Worm (Caenorhabditis elegans) whole organism, L1 larva: ENCODE measurements around the gene ghi-1.

ENCODE experiments used
- Y116A8C.19 ChIP-seq: sonication (generic microtip); optimal IDR thresholded peaks from 2 replicates; lab custom pipeline; 2016; ENCODE audit warnings: missing compliant biosample characterization, missing genetic modification characterization, borderline replicate concordance
- aha-1 ChIP-seq: fragments of 150-350 bp; optimal IDR thresholded peaks from 2 replicates; lab custom pipeline; 2014; ENCODE audit warnings: missing biosample characterization, missing genetic modification characterization
- aly-2 ChIP-seq: fragments of 150-350 bp; optimal IDR thresholded peaks from 2 replicates; lab custom pipeline; 2014; ENCODE audit warnings: missing biosample characterization, missing genetic modification characterization
- ama-1 ChIP-seq: fragments of 150-350 bp; optimal IDR thresholded peaks from 2 replicates; lab custom pipeline; 2014
- blmp-1 ChIP-seq: fragments of 150-350 bp; optimal IDR thresholded peaks from 2 replicates; lab custom pipeline; 2014; ENCODE audit warnings: missing biosample characterization, missing genetic modification characterization
- ceh-88 ChIP-seq: fragments of 200-800 bp; sonication (Bioruptor generic); IDR thresholded peaks from 2 replicates; pipeline ENCODE4 v1.3.6; 2022; ENCODE audit warnings: missing genetic modification characterization, missing compliant biosample characterization
- ceh-90 ChIP-seq: sonication (generic microtip); optimal IDR thresholded peaks from 2 replicates; lab custom pipeline; 2016; ENCODE audit warnings: missing genetic modification characterization, missing compliant biosample characterization
- ces-1 ChIP-seq: fragments of 150-350 bp; optimal IDR thresholded peaks from 2 replicates; lab custom pipeline; 2014; ENCODE audit warnings: missing biosample characterization, missing genetic modification reagents, missing genetic modification characterization
- dsc-1 ChIP-seq: sonication (generic microtip); optimal IDR thresholded peaks from 2 replicates; lab custom pipeline; 2016; ENCODE audit warnings: mild to moderate bottlenecking, missing genetic modification characterization, missing compliant biosample characterization
- efl-1 ChIP-seq, 4 experiments: fragments of 150-350 bp; optimal IDR thresholded peaks in 3 of 4; peaks in 1 of 4; 1 replicate in 1 of 4; 2 replicates in 3 of 4; lab custom pipeline; 2014; ENCODE audit warnings: missing biosample characterization in 2 of 4, missing genetic modification characterization in 2 of 4, missing genetic modification reagents in 2 of 4
- efl-3 ChIP-seq: fragments of 200-800 bp; sonication (Bioruptor generic); optimal IDR thresholded peaks from 2 replicates; lab custom pipeline; 2018; ENCODE audit warnings: mild to moderate bottlenecking, missing genetic modification characterization, missing compliant biosample characterization
- egl-13 ChIP-seq: sonication (generic microtip); optimal IDR thresholded peaks from 2 replicates; lab custom pipeline; 2016; ENCODE audit warnings: missing genotype, missing genetic modification reagents, missing genetic modification characterization, missing compliant biosample characterization
- elt-2 ChIP-seq: sonication (generic microtip); optimal IDR thresholded peaks from 2 replicates; lab custom pipeline; 2016; ENCODE audit warnings: missing genetic modification characterization, mild to moderate bottlenecking, inconsistent platforms, missing compliant biosample characterization, missing genetic modification reagents
- fkh-8 ChIP-seq: sonication (generic microtip); optimal IDR thresholded peaks from 2 replicates; lab custom pipeline; 2016; ENCODE audit warnings: mild to moderate bottlenecking, missing genetic modification characterization, missing compliant biosample characterization
- fos-1 ChIP-seq: fragments of 150-350 bp; optimal IDR thresholded peaks from 2 replicates; lab custom pipeline; 2014; ENCODE audit warnings: missing biosample characterization, missing genetic modification characterization
- hpl-2 ChIP-seq: fragments of 150-350 bp; optimal IDR thresholded peaks from 2 replicates; lab custom pipeline; 2014; ENCODE audit warnings: missing biosample characterization, missing genetic modification reagents, missing genetic modification characterization
- jun-1 ChIP-seq: fragments of 150-350 bp; optimal IDR thresholded peaks from 2 replicates; lab custom pipeline; 2014; ENCODE audit warnings: missing biosample characterization, missing genetic modification reagents, missing genetic modification characterization
- lin-15B ChIP-seq: fragments of 150-350 bp; sonication (generic microtip); optimal IDR thresholded peaks from 3 replicates; lab custom pipeline; 2014; ENCODE audit warnings: missing biosample characterization, missing genetic modification characterization
- lin-39 ChIP-seq: fragments of 150-350 bp; optimal IDR thresholded peaks from 2 replicates; lab custom pipeline; 2014; ENCODE audit warnings: missing biosample characterization, missing genetic modification reagents, missing genetic modification characterization
- lir-3 ChIP-seq: sonication (generic microtip); optimal IDR thresholded peaks from 2 replicates; lab custom pipeline; 2016; ENCODE audit warnings: mild to moderate bottlenecking, missing genetic modification characterization, moderate library complexity, missing compliant biosample characterization; ENCODE audit not compliant: poor library complexity
- lsy-2 ChIP-seq, 2 experiments: fragments of 150-350 bp; optimal IDR thresholded peaks; 2 replicates each; lab custom pipeline; 2014; ENCODE audit warnings: missing biosample characterization in 2 of 2, missing genetic modification characterization in 2 of 2
- nhr-11 ChIP-seq: fragments of 150-350 bp; optimal IDR thresholded peaks from 2 replicates; lab custom pipeline; 2014; ENCODE audit warnings: missing biosample characterization, missing genetic modification characterization
- nhr-19 ChIP-seq: fragments of 200-800 bp; sonication (Bioruptor generic); conservative IDR thresholded peaks from 2 replicates; pipeline ENCODE4 v1.3.6; 2022; ENCODE audit warnings: missing genetic modification characterization, missing compliant biosample characterization
- nhr-20 ChIP-seq: sonication (generic microtip); optimal IDR thresholded peaks from 2 replicates; lab custom pipeline; 2016; ENCODE audit warnings: mild to moderate bottlenecking, missing genetic modification characterization, missing compliant biosample characterization
- nhr-28 ChIP-seq: fragments of 150-350 bp; optimal IDR thresholded peaks from 2 replicates; lab custom pipeline; 2014; ENCODE audit warnings: missing biosample characterization, missing genetic modification characterization
- nhr-47 ChIP-seq: sonication (generic microtip); optimal IDR thresholded peaks from 2 replicates; lab custom pipeline; 2016; ENCODE audit warnings: mild to moderate bottlenecking, missing genetic modification characterization, moderate library complexity, missing compliant biosample characterization
- nhr-71 ChIP-seq: sonication (generic microtip); optimal IDR thresholded peaks from 2 replicates; lab custom pipeline; 2016; ENCODE audit warnings: mild to moderate bottlenecking, missing genetic modification characterization, moderate library complexity, missing compliant biosample characterization
- nhr-76 ChIP-seq: sonication (generic microtip); optimal IDR thresholded peaks from 2 replicates; lab custom pipeline; 2017; ENCODE audit warnings: missing biosample characterization, missing genetic modification characterization
- nhr-77 ChIP-seq: fragments of 150-350 bp; optimal IDR thresholded peaks from 2 replicates; lab custom pipeline; 2014; ENCODE audit warnings: missing biosample characterization, missing genetic modification characterization
- nhr-85 ChIP-seq: sonication (generic microtip); peaks from one replicate; lab custom pipeline; 2016; ENCODE audit warnings: missing genetic modification characterization, inconsistent platforms, missing compliant biosample characterization
- nhr-90 ChIP-seq: sonication (generic microtip); optimal IDR thresholded peaks from 2 replicates; lab custom pipeline; 2016; ENCODE audit warnings: mild to moderate bottlenecking, missing genetic modification characterization, missing compliant biosample characterization; ENCODE audit not compliant: poor library complexity
- rnt-1 ChIP-seq: sonication (generic microtip); optimal IDR thresholded peaks from 2 replicates; lab custom pipeline; 2016; ENCODE audit warnings: mild to moderate bottlenecking, missing genetic modification characterization, moderate library complexity, missing compliant biosample characterization
- snu-23 ChIP-seq: sonication (generic microtip); optimal IDR thresholded peaks from 2 replicates; lab custom pipeline; 2016; ENCODE audit warnings: missing genetic modification characterization, missing compliant biosample characterization
- swsn-7 ChIP-seq: sonication (generic microtip); optimal IDR thresholded peaks from 2 replicates; lab custom pipeline; 2016; ENCODE audit warnings: missing genetic modification characterization, missing compliant biosample characterization
- tbx-2 ChIP-seq: sonication (generic microtip); optimal IDR thresholded peaks from 2 replicates; lab custom pipeline; 2016; ENCODE audit warnings: missing genetic modification characterization, missing compliant biosample characterization
- unc-30 ChIP-seq: sonication (generic microtip); optimal IDR thresholded peaks from 2 replicates; lab custom pipeline; 2017; ENCODE audit warnings: missing biosample characterization, missing genetic modification characterization
- unc-86 ChIP-seq: sonication (generic microtip); optimal IDR thresholded peaks from 2 replicates; lab custom pipeline; 2016; ENCODE audit warnings: missing genetic modification characterization, missing compliant biosample characterization
- unc-98 ChIP-seq: fragments of 200-800 bp; sonication (Bioruptor generic); IDR thresholded peaks from 2 replicates; pipeline ENCODE4 v1.3.6; 2022; ENCODE audit warnings: missing genetic modification characterization, missing compliant biosample characterization
- vab-15 ChIP-seq: sonication (generic microtip); optimal IDR thresholded peaks from 2 replicates; lab custom pipeline; 2017; ENCODE audit warnings: missing genotype, mild to moderate bottlenecking, missing genetic modification characterization, missing compliant biosample characterization
- xbp-1 ChIP-seq: sonication (generic microtip); optimal IDR thresholded peaks from 2 replicates; lab custom pipeline; 2016; ENCODE audit warnings: missing genetic modification characterization, missing compliant biosample characterization
- zip-4 ChIP-seq: fragments of 200-800 bp; sonication (Bioruptor generic); optimal IDR thresholded peaks from 2 replicates; lab custom pipeline; 2018; ENCODE audit warnings: mild to moderate bottlenecking, missing genetic modification characterization, moderate library complexity, missing compliant biosample characterization
- ztf-11 ChIP-seq, 2 experiments: sonication (generic microtip); optimal IDR thresholded peaks; 2 replicates each; lab custom pipeline; 2016 to 2017; ENCODE audit warnings: missing genetic modification characterization in 2 of 2, missing biosample characterization in 1 of 2, missing compliant biosample characterization in 1 of 2
- ztf-4 ChIP-seq: fragments of 150-350 bp; optimal IDR thresholded peaks from 2 replicates; lab custom pipeline; 2014; ENCODE audit warnings: missing biosample characterization, missing genetic modification characterization

ghi-1 gene

ce11 chrII:11635745-11636161, 10.8 kb upstream of the ghi-1 start (continued):
- TF ChIP-seq lsy-2 (tag; optimal IDR thresholded peaks at IDR 0.05; lab: Kevin White, UChicago): peak; percentile 83 to 91
- TF ChIP-seq Y116A8C.19: no peak
- TF ChIP-seq efl-3 (GFP tag; lab: Kevin White, UChicago): no peak
- no peak for TF ChIP-seq lin-15B (tag; lab: Kevin White, UChicago)
- peak; percentile 1 for TF ChIP-seq vab-15
- TF ChIP-seq nhr-90: peak; percentile 84
- peak; percentile 95 for TF ChIP-seq jun-1 (tag; lab: Kevin White, UChicago)
- peak; percentile 88 for TF ChIP-seq xbp-1
- TF ChIP-seq swsn-7 (tag; lab: Kevin White, UChicago): peak; percentile 87
- peak; percentile 90 for TF ChIP-seq rnt-1 (tag; lab: Kevin White, UChicago)
- no peak for TF ChIP-seq aha-1 (tag; lab: Kevin White, UChicago)
- peak in 1 of 2 experiments; percentile 30 for TF ChIP-seq ztf-11 (tag; optimal IDR thresholded peaks at IDR 0.05; lab: Kevin White, UChicago)

- TF ChIP-seq fkh-8 (tag; lab: Kevin White, UChicago): peak; percentile 0
- TF ChIP-seq ceh-88 (GFP tag; lab: Robert Waterston, UW): peak; percentile 29; the same call in 1 of the 2 replicates
- no peak for TF ChIP-seq ceh-90
- TF ChIP-seq efl-3 (GFP tag; lab: Kevin White, UChicago): no peak
- peak; percentile 67 for TF ChIP-seq nhr-85 (tag; lab: Kevin White, UChicago)
- TF ChIP-seq ztf-4 (tag; lab: Kevin White, UChicago): peak; percentile 30
- no peak for TF ChIP-seq lin-15B (tag; lab: Kevin White, UChicago)
- no peak for TF ChIP-seq hpl-2 (GFP tag; lab: Kevin White, UChicago)
Measured at ce11 chrII:11636617-11637016, 9.9 kb upstream of the ghi-1 start.

ce11 chrII:11637189-11637754, 9.3 kb upstream of the ghi-1 start:
- TF ChIP-seq xbp-1: peak; percentile 9
- peak; percentile 33 for TF ChIP-seq lir-3 (tag; lab: Kevin White, UChicago)
- no peak for TF ChIP-seq ces-1 (GFP tag; lab: Kevin White, UChicago)
- peak; percentile 31 for TF ChIP-seq lin-39 (tag; lab: Kevin White, UChicago)
- TF ChIP-seq nhr-76 (tag; lab: Kevin White, UChicago): no peak
- peak in 1 of 2 experiments; percentile 2 for TF ChIP-seq efl-1 (optimal IDR thresholded peaks at IDR 0.05; lab: Kevin White, UChicago)
- TF ChIP-seq efl-1 (GFP tag; optimal IDR thresholded peaks at IDR 0.05 in 1 of 2; lab: Kevin White, UChicago): peak in 1 of 2 experiments; percentile 85
- TF ChIP-seq nhr-28 (tag; lab: Kevin White, UChicago): no peak
- no peak for TF ChIP-seq tbx-2 (tag; lab: Kevin White, UChicago)
- TF ChIP-seq nhr-71 (tag; lab: Kevin White, UChicago): peak; percentile 72
- TF ChIP-seq unc-86 (tag; lab: Kevin White, UChicago): peak; percentile 44
- no peak for TF ChIP-seq unc-30 (tag; lab: Kevin White, UChicago)
- peak in 1 of 2 experiments; percentile 35 for TF ChIP-seq ztf-11 (tag; optimal IDR thresholded peaks at IDR 0.05; lab: Kevin White, UChicago)
- TF ChIP-seq nhr-77: peak; percentile 5
- no peak for TF ChIP-seq unc-98 (GFP tag; lab: Robert Waterston, UW)
- no peak for TF ChIP-seq efl-3 (GFP tag; lab: Kevin White, UChicago)
- TF ChIP-seq dsc-1 (tag; lab: Kevin White, UChicago): peak; percentile 72
- TF ChIP-seq egl-13 (tag; lab: Kevin White, UChicago): peak; percentile 40
- TF ChIP-seq zip-4 (GFP tag; lab: Kevin White, UChicago): peak; percentile 24
- TF ChIP-seq fos-1 (tag; lab: Kevin White, UChicago): peak; percentile 53
- peak; percentile 67 for TF ChIP-seq nhr-90
- TF ChIP-seq nhr-47: peak; percentile 48
- peak; percentile 75 for TF ChIP-seq aly-2
- TF ChIP-seq swsn-7 (tag; lab: Kevin White, UChicago): peak; percentile 17
- TF ChIP-seq nhr-11: peak; percentile 32
- TF ChIP-seq nhr-20 (tag; lab: Kevin White, UChicago): peak; percentile 8
- peak; percentile 30 for TF ChIP-seq snu-23 (GFP tag; lab: Kevin White, UChicago)
- TF ChIP-seq lsy-2 (tag; optimal IDR thresholded peaks at IDR 0.05; lab: Kevin White, UChicago): peak; percentile 25 to 59
- peak; percentile 28 for TF ChIP-seq nhr-19 (GFP tag; lab: Robert Waterston, UW)
- TF ChIP-seq ztf-4 (tag; lab: Kevin White, UChicago): peak; percentile 83
- TF ChIP-seq ama-1 (lab: Kevin White, UChicago): peak; percentile 79
- TF ChIP-seq blmp-1 (tag; lab: Kevin White, UChicago): peak; percentile 10
- TF ChIP-seq aha-1 (tag; lab: Kevin White, UChicago): no peak
- TF ChIP-seq elt-2 (tag; lab: Kevin White, UChicago): peak; percentile 30
- peak; percentile 17 for TF ChIP-seq jun-1 (tag; lab: Kevin White, UChicago)
